Worm (Caenorhabditis elegans): ENCODE data around the gene lem-4.

The lem-4 gene

DNA sequence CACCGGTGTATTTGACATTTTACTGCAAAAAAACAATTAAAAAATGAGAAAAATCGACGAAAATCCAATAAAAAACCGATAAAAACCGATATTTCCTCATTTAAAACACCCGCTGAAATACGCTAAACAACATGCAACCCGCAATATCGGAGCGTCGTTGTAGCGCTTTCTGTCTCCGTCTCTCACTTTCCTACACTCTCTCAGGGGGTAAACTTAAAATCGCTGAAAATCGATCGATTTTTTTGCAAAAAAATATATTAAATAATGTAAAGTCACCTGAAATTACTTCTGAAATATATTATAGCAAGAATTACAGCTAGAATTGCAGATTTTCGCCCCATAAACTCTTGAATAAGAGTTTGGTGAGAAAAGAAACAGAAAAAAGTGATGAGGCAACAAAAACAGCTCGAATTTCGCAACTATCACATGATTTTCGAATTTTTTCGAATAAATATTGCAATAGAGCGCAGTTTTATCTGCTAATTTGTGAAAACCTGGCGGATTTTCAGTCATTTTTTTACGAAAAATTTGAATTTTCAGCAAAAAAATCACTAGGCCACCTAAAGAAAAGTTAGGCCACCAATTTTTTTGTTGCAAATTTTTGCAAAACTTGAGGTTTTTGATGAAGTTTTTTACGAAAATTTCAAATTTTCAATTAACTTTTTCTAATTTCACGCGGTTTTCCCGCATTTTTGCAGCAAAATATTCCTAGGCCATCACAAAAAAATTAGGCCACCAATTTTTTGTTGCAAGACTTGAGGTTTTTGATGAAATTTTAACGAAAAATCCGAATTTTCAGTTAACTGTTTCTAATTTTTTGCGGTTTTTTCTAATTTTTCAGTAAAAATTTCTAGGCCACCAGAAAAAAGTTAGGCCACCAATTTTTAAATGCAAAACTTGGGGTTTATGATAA lies at the start of gene lem-4, which contains the start of gene Y55F3BR.11:
lem-4 (minus strand) TSS at position 424 of the 913 bp plus-strand sequence.
Y55F3BR.11 (plus strand) TSS at position 863 of the 913 bp plus-strand sequence.
- peak; percentile 43 for TF ChIP-seq ztf-4 (tag; optimal IDR thresholded peaks at IDR 0.05)
- TF ChIP-seq C34F6.9 (tag; optimal IDR thresholded peaks at IDR 0.05), result peak; percentile 90
- peak; percentile 4 for TF ChIP-seq ama-1 (optimal IDR thresholded peaks at IDR 0.05)
- peak; percentile 57 for TF ChIP-seq nhr-129 (tag; optimal IDR thresholded peaks at IDR 0.05)
- TF ChIP-seq sem-4 (tag; optimal IDR thresholded peaks at IDR 0.05), result no peak
- TF ChIP-seq unc-55 (GFP tag; optimal IDR thresholded peaks at IDR 0.05), result peak; percentile 70
- TF ChIP-seq zag-1 (tag; optimal IDR thresholded peaks at IDR 0.05), result no peak
- TF ChIP-seq nhr-10 (tag; optimal IDR thresholded peaks at IDR 0.05), result no peak
- no peak for TF ChIP-seq alr-1 (tag; optimal IDR thresholded peaks at IDR 0.05)
- no peak for TF ChIP-seq ztf-1 (GFP tag; conservative IDR thresholded peaks at IDR 0.05)
- peak; percentile 49 for TF ChIP-seq sma-3 (GFP tag; optimal IDR thresholded peaks at IDR 0.05)
- peak; percentile 71 for TF ChIP-seq crh-2 (tag; optimal IDR thresholded peaks at IDR 0.05)
- TF ChIP-seq lin-13 (GFP tag; optimal IDR thresholded peaks at IDR 0.05), result peak; percentile 73
- TF ChIP-seq elt-1 (tag; optimal IDR thresholded peaks at IDR 0.05), result no peak
- TF ChIP-seq nhr-6 (tag; optimal IDR thresholded peaks at IDR 0.05), result peak; percentile 28
- TF ChIP-seq unc-39 (tag; optimal IDR thresholded peaks at IDR 0.05), result no peak
- no peak for TF ChIP-seq aly-2 (tag; optimal IDR thresholded peaks at IDR 0.05)
- no peak for TF ChIP-seq nhr-77 (tag; optimal IDR thresholded peaks at IDR 0.05)
- TF ChIP-seq ztf-11 (tag; optimal IDR thresholded peaks at IDR 0.05), result no peak
- TF ChIP-seq snpc-4 (tag; optimal IDR thresholded peaks at IDR 0.05), result peak; percentile 61
- TF ChIP-seq fos-1 (tag; optimal IDR thresholded peaks at IDR 0.05), result no peak
- peak; percentile 16 for TF ChIP-seq egl-27 (tag; optimal IDR thresholded peaks at IDR 0.05)
- TF ChIP-seq R02D3.7 (tag; optimal IDR thresholded peaks at IDR 0.05), result peak; percentile 4
- TF ChIP-seq lsy-2 (tag; optimal IDR thresholded peaks at IDR 0.05), result peak; percentile 63 to 82
- peak; percentile 94 for TF ChIP-seq gmeb-1 (tag; optimal IDR thresholded peaks at IDR 0.05)
- TF ChIP-seq nhr-21 (tag; optimal IDR thresholded peaks at IDR 0.05), result peak; percentile 51
- TF ChIP-seq nhr-25 (tag; optimal IDR thresholded peaks at IDR 0.05), result peak; percentile 38

- TF ChIP-seq ZK546.5 (tag; optimal IDR thresholded peaks at IDR 0.05) (no peak), ztf-4 (tag; optimal IDR thresholded peaks at IDR 0.05) (peak; percentile 2), nhr-6 (tag; optimal IDR thresholded peaks at IDR 0.05) (peak; percentile 0), lin-11 (tag; optimal IDR thresholded peaks at IDR 0.05) (peak; percentile 67), nhr-21 (tag; optimal IDR thresholded peaks at IDR 0.05) (peak; percentile 42), elt-1 (tag; optimal IDR thresholded peaks at IDR 0.05) (no peak), zag-1 (tag; optimal IDR thresholded peaks at IDR 0.05) (no peak), mbf-1 (tag; optimal IDR thresholded peaks at IDR 0.05) (no peak), nhr-25 (tag; optimal IDR thresholded peaks at IDR 0.05) (peak; percentile 58), nhr-129 (tag; optimal IDR thresholded peaks at IDR 0.05) (peak; percentile 83), F13H6.1 (tag; optimal IDR thresholded peaks at IDR 0.05) (peak; percentile 50), mab-5 (tag; optimal IDR thresholded peaks at IDR 0.05) (no peak), nhr-77 (tag; optimal IDR thresholded peaks at IDR 0.05) (no peak), nhr-12 (tag; optimal IDR thresholded peaks at IDR 0.05) (no peak), ztf-11 (tag; optimal IDR thresholded peaks at IDR 0.05) (no peak), unc-55 (GFP tag; optimal IDR thresholded peaks at IDR 0.05) (peak; percentile 88), snpc-4 (tag; optimal IDR thresholded peaks at IDR 0.05) (peak; percentile 36), sem-4 (tag; optimal IDR thresholded peaks at IDR 0.05) (peak; percentile 22), lin-39 (tag; optimal IDR thresholded peaks at IDR 0.05) (no peak), egl-27 (tag; optimal IDR thresholded peaks at IDR 0.05) (no peak), skn-1 (tag; optimal IDR thresholded peaks at IDR 0.05) (peak; percentile 23), gmeb-1 (tag; optimal IDR thresholded peaks at IDR 0.05) (peak; percentile 78), lsy-2 (tag; optimal IDR thresholded peaks at IDR 0.05) (peak; percentile 48 to 84), C34F6.9 (tag; optimal IDR thresholded peaks at IDR 0.05) (peak; percentile 89), aly-2 (tag; optimal IDR thresholded peaks at IDR 0.05) (no peak), crh-2 (tag; optimal IDR thresholded peaks at IDR 0.05) (peak; percentile 82), nhr-11 (tag; optimal IDR thresholded peaks at IDR 0.05) (no peak), fos-1 (tag; optimal IDR thresholded peaks at IDR 0.05) (peak; percentile 78), sma-3 (GFP tag; optimal IDR thresholded peaks at IDR 0.05) (peak; percentile 66), nhr-23 (tag; optimal IDR thresholded peaks at IDR 0.05) (no peak), R02D3.7 (tag; optimal IDR thresholded peaks at IDR 0.05) (no peak), lin-13 (GFP tag; optimal IDR thresholded peaks at IDR 0.05) (peak; percentile 79), unc-62 (GFP tag; optimal IDR thresholded peaks at IDR 0.05) (no peak), elt-3 (tag; optimal IDR thresholded peaks at IDR 0.05) (no peak), alr-1 (tag; optimal IDR thresholded peaks at IDR 0.05) (no peak), dmd-4 (tag; optimal IDR thresholded peaks at IDR 0.05) (no peak), Y55F3AM.14 (GFP tag; optimal IDR thresholded peaks at IDR 0.05) (no peak), ztf-1 (GFP tag; conservative IDR thresholded peaks at IDR 0.05) (no peak), blmp-1 (tag; optimal IDR thresholded peaks at IDR 0.05; ENCODE audit: insufficient read depth) (no peak), ceh-16 (tag; optimal IDR thresholded peaks at IDR 0.05) (no peak)
These were observed 30.3 kb upstream of the lem-4 start, which contains the start of gene mak-2 for ce11 chrIV:884707-885394. Gene mak-2 (plus strand): TSS chrIV:885344.
